Worm (Caenorhabditis elegans): ENCODE results near the gene pcp-2.

The pcp-2 gene

ce11 chrIV:9135377-9135776, 29.6 kb downstream of the pcp-2 start, which contains the start of gene delm-1:
delm-1 (minus strand) TSS chrIV:9135477.
- TF ChIP-seq lin-13 (GFP tag; optimal IDR thresholded peaks at IDR 0.05) (no peak), lin-11 (tag; optimal IDR thresholded peaks at IDR 0.05) (no peak), sma-3 (GFP tag; optimal IDR thresholded peaks at IDR 0.05) (no peak), nhr-6 (tag; optimal IDR thresholded peaks at IDR 0.05) (no peak)

DNA sequence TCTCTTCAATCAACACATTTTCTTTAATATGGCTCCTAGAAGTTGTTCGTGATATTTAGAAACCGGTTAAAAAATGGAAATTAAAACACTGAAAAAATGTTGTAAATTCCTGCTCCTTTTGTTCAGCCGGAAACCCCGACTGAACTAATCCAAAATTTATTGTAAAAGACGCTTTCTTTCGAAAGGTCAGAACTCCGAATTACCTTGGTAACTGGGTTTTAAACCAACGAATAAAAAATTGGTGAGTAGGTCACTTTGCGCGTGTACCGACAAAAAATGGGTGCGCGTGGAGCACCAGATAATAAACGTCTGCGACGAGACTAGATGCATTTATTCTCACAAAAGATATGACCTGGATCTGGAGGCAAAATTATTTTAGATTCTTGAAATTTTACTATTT, 34.3 kb downstream of the pcp-2 start:
- TF ChIP-seq nhr-6 (tag; optimal IDR thresholded peaks at IDR 0.05), result no peak
- TF ChIP-seq nhr-21 (tag; optimal IDR thresholded peaks at IDR 0.05), result no peak
- TF ChIP-seq R02D3.7 (tag; optimal IDR thresholded peaks at IDR 0.05), result no peak
- TF ChIP-seq blmp-1 (tag; optimal IDR thresholded peaks at IDR 0.05; ENCODE audit: insufficient read depth), result no peak

ce11 chrIV:9121545-9121944, 43.4 kb downstream of the pcp-2 start:
- no peak for TF ChIP-seq nhr-23 (tag; optimal IDR thresholded peaks at IDR 0.05)
- TF ChIP-seq sma-3 (GFP tag; optimal IDR thresholded peaks at IDR 0.05), result peak; percentile 71
- no peak for TF ChIP-seq unc-39 (tag; optimal IDR thresholded peaks at IDR 0.05)
- no peak for TF ChIP-seq snpc-4 (tag; optimal IDR thresholded peaks at IDR 0.05)
- no peak for TF ChIP-seq skn-1 (tag; optimal IDR thresholded peaks at IDR 0.05)
- TF ChIP-seq elt-3 (tag; optimal IDR thresholded peaks at IDR 0.05), result no peak
- TF ChIP-seq lin-39 (tag; optimal IDR thresholded peaks at IDR 0.05), result no peak
- no peak for TF ChIP-seq mab-5 (tag; optimal IDR thresholded peaks at IDR 0.05)
- TF ChIP-seq fos-1 (tag; optimal IDR thresholded peaks at IDR 0.05), result peak; percentile 69
- no peak for TF ChIP-seq crh-2 (tag; optimal IDR thresholded peaks at IDR 0.05)
- TF ChIP-seq lsy-2 (tag; optimal IDR thresholded peaks at IDR 0.05), result peak in 1 of 2 experiments; percentile 50
- no peak for TF ChIP-seq alr-1 (tag; optimal IDR thresholded peaks at IDR 0.05)
- no peak for TF ChIP-seq nhr-11 (tag; optimal IDR thresholded peaks at IDR 0.05)
- TF ChIP-seq unc-55 (GFP tag; optimal IDR thresholded peaks at IDR 0.05), result no peak
- peak; percentile 48 for TF ChIP-seq blmp-1 (tag; optimal IDR thresholded peaks at IDR 0.05; ENCODE audit: insufficient read depth)
- TF ChIP-seq nhr-10 (tag; optimal IDR thresholded peaks at IDR 0.05), result no peak
- no peak for TF ChIP-seq elt-1 (tag; optimal IDR thresholded peaks at IDR 0.05)
- peak; percentile 67 for TF ChIP-seq nhr-21 (tag; optimal IDR thresholded peaks at IDR 0.05)
- peak; percentile 64 for TF ChIP-seq C34F6.9 (tag; optimal IDR thresholded peaks at IDR 0.05)
- no peak for TF ChIP-seq Y55F3AM.14 (GFP tag; optimal IDR thresholded peaks at IDR 0.05)
- TF ChIP-seq ceh-16 (tag; optimal IDR thresholded peaks at IDR 0.05), result no peak
- peak; percentile 56 for TF ChIP-seq sma-9 (GFP tag; optimal IDR thresholded peaks at IDR 0.05)
- no peak for TF ChIP-seq sma-9 (tag; optimal IDR thresholded peaks at IDR 0.05)
- no peak for TF ChIP-seq unc-62 (GFP tag; optimal IDR thresholded peaks at IDR 0.05)
- no peak for TF ChIP-seq ztf-1 (GFP tag; conservative IDR thresholded peaks at IDR 0.05)
- peak; percentile 66 to 79 for TF ChIP-seq mdl-1 (tag; optimal IDR thresholded peaks at IDR 0.05)
- no peak for TF ChIP-seq peb-1 (tag; optimal IDR thresholded peaks at IDR 0.05)
- TF ChIP-seq nhr-129 (tag; optimal IDR thresholded peaks at IDR 0.05), result peak; percentile 77
- no peak for TF ChIP-seq lin-13 (GFP tag; optimal IDR thresholded peaks at IDR 0.05)
- no peak for TF ChIP-seq nhr-77 (tag; optimal IDR thresholded peaks at IDR 0.05)
- TF ChIP-seq F13H6.1 (tag; optimal IDR thresholded peaks at IDR 0.05), result peak; percentile 58
- no peak for TF ChIP-seq zag-1 (tag; optimal IDR thresholded peaks at IDR 0.05)
- peak; percentile 49 for TF ChIP-seq nhr-25 (tag; optimal IDR thresholded peaks at IDR 0.05)
- no peak for TF ChIP-seq aly-2 (tag; optimal IDR thresholded peaks at IDR 0.05)

- no peak for TF ChIP-seq mdl-1 (tag; optimal IDR thresholded peaks at IDR 0.05)
- no peak for TF ChIP-seq nhr-25 (tag; optimal IDR thresholded peaks at IDR 0.05)
- TF ChIP-seq ztf-4 (tag; optimal IDR thresholded peaks at IDR 0.05), result no peak
- TF ChIP-seq zag-1 (tag; optimal IDR thresholded peaks at IDR 0.05), result no peak
- no peak for TF ChIP-seq sma-9 (GFP tag; optimal IDR thresholded peaks at IDR 0.05)
- no peak for TF ChIP-seq sma-9 (tag; optimal IDR thresholded peaks at IDR 0.05)
- TF ChIP-seq nhr-11 (tag; optimal IDR thresholded peaks at IDR 0.05), result no peak
- no peak for TF ChIP-seq ama-1 (optimal IDR thresholded peaks at IDR 0.05)
- no peak for TF ChIP-seq gmeb-1 (tag; optimal IDR thresholded peaks at IDR 0.05)
These were observed 44.7 kb downstream of the pcp-2 start for ce11 chrIV:9120220-9120619.

Measured in whole organism, L2 larva.